Worm (Caenorhabditis elegans) whole organism, L4 larva: ENCODE measurements around the gene R10E12.2.

Source experiments
- hlh-30 ChIP-seq: sonication (generic microtip); optimal IDR thresholded peaks from 2 replicates; lab custom pipeline; 2017; ENCODE audit warnings: antibody characterized with exemption, mild to moderate bottlenecking, missing genetic modification characterization, missing compliant biosample characterization; ENCODE audit not compliant: insufficient read depth
- lin-39 ChIP-seq: fragments of 150-350 bp; optimal IDR thresholded peaks from 2 replicates; lab custom pipeline; 2014; ENCODE audit warnings: missing biosample characterization, missing genetic modification reagents, missing genetic modification characterization
- nhr-76 ChIP-seq: fragments of 150-350 bp; optimal IDR thresholded peaks from 2 replicates; lab custom pipeline; 2014; ENCODE audit warnings: missing biosample characterization, missing genetic modification characterization
- skn-1 ChIP-seq: fragments of 150-350 bp; optimal IDR thresholded peaks from 2 replicates; lab custom pipeline; 2014; ENCODE audit warnings: missing biosample characterization, missing genetic modification characterization

DNA sequence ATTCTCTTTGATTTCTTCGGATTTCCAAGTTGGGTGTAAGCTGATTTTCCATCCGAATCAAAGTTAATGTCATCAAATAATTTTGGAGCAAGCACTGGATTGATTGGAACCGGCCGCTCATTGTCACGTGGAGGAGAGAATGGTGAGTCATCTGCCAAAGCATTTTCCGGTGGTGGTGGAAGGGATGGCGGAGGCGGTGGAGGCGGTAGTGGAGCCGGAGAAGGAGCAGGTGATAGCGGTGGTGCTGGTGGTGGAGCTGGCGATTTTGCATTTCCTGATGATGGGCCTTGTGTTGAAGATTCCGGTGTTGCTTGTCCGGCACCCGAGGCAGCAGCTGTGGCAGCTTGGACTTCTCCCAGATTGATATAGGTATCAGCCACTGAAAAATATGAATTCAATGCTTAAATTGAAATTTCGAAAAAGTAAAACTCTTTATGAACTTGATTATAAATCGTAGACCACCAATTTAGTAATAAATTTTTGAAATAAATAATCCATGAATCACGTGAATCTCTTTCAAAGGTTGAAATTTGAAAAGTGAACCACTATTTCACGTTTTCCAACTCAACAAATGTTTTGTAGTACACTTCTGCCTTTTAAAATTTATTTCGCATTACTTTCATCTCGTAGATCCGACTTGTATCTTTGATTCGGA is 32.5 kb downstream of the R10E12.2 start, which contains the start of the genes K03H1.9 and K03H1.12:
- TF ChIP-seq hlh-30 (tag; lab: Kevin White, UChicago) (no peak), nhr-76 (tag; lab: Kevin White, UChicago) (no peak), skn-1 (no peak), lin-39 (tag; lab: Kevin White, UChicago) (no peak)
